Worm (Caenorhabditis elegans): ENCODE measurements around the gene cpr-5.

The cpr-5 gene

ce11 chrV:1133840-1134239, at the start of gene cpr-5:
Gene cpr-5, minus strand, starts transcription at chrV:1134036.
- TF ChIP-seq mdl-1 (tag; optimal IDR thresholded peaks at IDR 0.05) (no peak), daf-12 (tag; optimal IDR thresholded peaks at IDR 0.05) (no peak), daf-19 (GFP tag; conservative IDR thresholded peaks at IDR 0.05) (no peak), zag-1 (tag; optimal IDR thresholded peaks at IDR 0.05) (no peak), spr-3 (GFP tag; optimal IDR thresholded peaks at IDR 0.05) (no peak), fos-1 (tag; optimal IDR thresholded peaks at IDR 0.05) (no peak), snpc-4 (tag; optimal IDR thresholded peaks at IDR 0.05) (no peak), set-16 (GFP tag; IDR thresholded peaks at IDR 0.05) (peak; percentile 9; the same call in 1 of the 2 replicates), dmd-6 (GFP tag; IDR thresholded peaks at IDR 0.05) (peak; percentile 67), lsy-2 (tag; optimal IDR thresholded peaks at IDR 0.05) (no peak), egl-43 (GFP tag; IDR thresholded peaks at IDR 0.05) (no peak), nhr-48 (tag; optimal IDR thresholded peaks at IDR 0.05) (no peak), Y75B8A.6 (GFP tag; IDR thresholded peaks at IDR 0.05) (no peak), hlh-11 (tag; optimal IDR thresholded peaks at IDR 0.05) (peak; percentile 13), unc-130 (GFP tag; optimal IDR thresholded peaks at IDR 0.05) (no peak), saeg-2 (GFP tag; IDR thresholded peaks at IDR 0.05) (no peak), skn-1 (tag; optimal IDR thresholded peaks at IDR 0.05) (no peak), nhr-28 (tag; optimal IDR thresholded peaks at IDR 0.05) (no peak), ceh-82 (tag; optimal IDR thresholded peaks at IDR 0.05) (no peak), ctbp-1 (GFP tag; IDR thresholded peaks at IDR 0.05) (no peak), tra-1 (GFP tag; IDR thresholded peaks at IDR 0.05) (no peak), egl-27 (tag; optimal IDR thresholded peaks at IDR 0.05) (no peak), ZK546.5 (tag; optimal IDR thresholded peaks at IDR 0.05) (no peak), F37D6.2 (tag; optimal IDR thresholded peaks at IDR 0.05) (no peak), tag-97 (GFP tag; IDR thresholded peaks at IDR 0.05) (no peak), fkh-10 (GFP tag; optimal IDR thresholded peaks at IDR 0.05) (no peak), nhr-11 (tag; optimal IDR thresholded peaks at IDR 0.05) (no peak), nhr-6 (tag; optimal IDR thresholded peaks at IDR 0.05) (no peak), madf-9 (GFP tag; conservative IDR thresholded peaks at IDR 0.05) (no peak), dve-1 (tag; optimal IDR thresholded peaks at IDR 0.05; ENCODE audit: insufficient read depth) (peak; percentile 49), zip-11 (GFP tag; IDR thresholded peaks at IDR 0.05) (no peak), F49E8.2 (tag; optimal IDR thresholded peaks at IDR 0.05; ENCODE audit: borderline replicate concordance) (no peak), unc-62 (GFP tag; optimal IDR thresholded peaks at IDR 0.05 in 1 of 2) (no peak), unc-62 (tag; optimal IDR thresholded peaks at IDR 0.05) (no peak), lin-38 (GFP tag; IDR thresholded peaks at IDR 0.05) (no peak), daf-16 (GFP tag; optimal IDR thresholded peaks at IDR 0.05) (no peak), daf-16 (tag; optimal IDR thresholded peaks at IDR 0.05) (peak; percentile 33), T20F7.1 (GFP tag; optimal IDR thresholded peaks at IDR 0.05) (no peak), sdz-12 (GFP tag; optimal IDR thresholded peaks at IDR 0.05) (no peak)

DNA sequence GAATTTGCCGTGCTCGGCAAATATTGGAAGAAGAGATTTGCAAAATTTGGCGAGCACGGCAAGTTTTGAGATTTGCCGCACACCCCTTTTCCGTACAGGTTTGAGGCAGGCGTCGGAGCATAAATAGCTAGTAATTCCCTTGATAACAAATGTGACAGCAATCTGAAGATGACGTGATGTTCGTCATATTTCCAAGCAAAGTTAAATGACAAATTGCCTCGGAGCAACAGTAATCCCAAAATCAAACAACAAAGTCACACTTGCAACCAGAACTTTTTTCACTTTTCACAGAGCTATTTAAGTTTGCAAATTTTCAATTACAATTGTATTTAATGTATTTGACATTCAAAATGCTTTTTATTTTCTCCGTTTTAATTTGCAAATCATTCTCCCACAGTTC, 45.4 kb upstream of the cpr-5 start, which contains the start of gene F25A2.1:
Gene F25A2.1, plus strand, starts transcription at position 301 of the 400 bp plus-strand sequence.
- TF ChIP-seq dmd-6 (GFP tag; IDR thresholded peaks at IDR 0.05) (peak; percentile 51), Y48G9A.11 (GFP tag; IDR thresholded peaks at IDR 0.05) (no peak), unc-62 (GFP tag; optimal IDR thresholded peaks at IDR 0.05 in 1 of 2) (peak in 1 of 2 experiments; percentile 43), unc-62 (tag; optimal IDR thresholded peaks at IDR 0.05) (no peak), lsy-2 (tag; optimal IDR thresholded peaks at IDR 0.05) (no peak)

DNA sequence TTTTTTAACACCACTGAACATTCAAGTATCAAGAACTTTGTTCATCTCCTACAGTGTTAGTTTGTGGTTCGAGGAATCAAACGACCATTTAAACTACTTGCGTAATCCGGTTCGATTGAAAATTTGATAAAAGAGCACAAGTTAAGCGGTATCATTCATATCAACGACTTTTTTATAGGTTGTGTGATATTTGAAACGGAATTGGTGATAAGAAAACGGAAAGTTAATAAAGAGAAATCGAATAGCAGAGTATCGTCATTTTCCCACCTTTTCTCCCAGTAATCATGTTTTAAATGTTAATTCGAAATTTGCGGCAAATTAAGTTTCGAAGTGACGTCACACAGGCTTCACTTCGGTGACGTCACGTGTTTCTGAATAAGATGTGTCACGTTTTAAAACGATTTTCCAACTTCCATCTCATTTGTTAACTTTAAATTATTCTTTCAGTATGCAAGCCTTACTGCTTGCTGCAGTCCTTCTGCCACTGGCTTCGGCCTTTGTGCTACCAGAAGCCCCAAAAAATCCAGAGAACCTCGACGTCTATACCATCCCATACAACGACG, 42.5 kb upstream of the cpr-5 start, which contains the start of gene T21H3.1:
Gene T21H3.1, plus strand, starts transcription at position 448 of the 563 bp plus-strand sequence.
- TF ChIP-seq pqm-1 (tag; optimal IDR thresholded peaks at IDR 0.05): peak; percentile 95
- TF ChIP-seq nhr-10 (tag; optimal IDR thresholded peaks at IDR 0.05): peak; percentile 13
- no peak for TF ChIP-seq dmd-9 (GFP tag; IDR thresholded peaks at IDR 0.05)
- TF ChIP-seq ces-1 (GFP tag; optimal IDR thresholded peaks at IDR 0.05): no peak
- no peak for TF ChIP-seq snpc-4 (tag; optimal IDR thresholded peaks at IDR 0.05)
- TF ChIP-seq pha-4 (GFP tag; IDR thresholded peaks at IDR 0.05): no peak
- TF ChIP-seq pha-4 (tag; optimal IDR thresholded peaks at IDR 0.05): no peak
- TF ChIP-seq nhr-77 (tag; optimal IDR thresholded peaks at IDR 0.05): peak; percentile 82
- peak; percentile 13 for TF ChIP-seq mep-1 (tag; optimal IDR thresholded peaks at IDR 0.05)
- no peak for TF ChIP-seq attf-4 (tag; optimal IDR thresholded peaks at IDR 0.05)
- TF ChIP-seq D1046.2 (GFP tag; IDR thresholded peaks at IDR 0.05): no peak
- TF ChIP-seq ZK546.5 (tag; optimal IDR thresholded peaks at IDR 0.05): no peak
- TF ChIP-seq R02D3.7 (tag; optimal IDR thresholded peaks at IDR 0.05): no peak
- no peak for TF ChIP-seq Y48G9A.11 (GFP tag; IDR thresholded peaks at IDR 0.05)
- TF ChIP-seq php-3 (GFP tag; IDR thresholded peaks at IDR 0.05): peak; percentile 62
